Worm (Caenorhabditis elegans): Measurements from ENCODE around the gene T01B11.1.
"Not testable (repeated sequence)": the region's sequence is repeated elsewhere in the genome, so short reads cannot be mapped to it uniquely, and the experiment has no call there.

Gene T01B11.1

ce11 chrIV:8464187-8464586, 17.2 kb downstream of the T01B11.1 start:
- no peak for TF ChIP-seq ztf-18 (tag; optimal IDR thresholded peaks at IDR 0.05)
- TF ChIP-seq aptf-3 (GFP tag; IDR thresholded peaks at IDR 0.05): no peak
- no peak for TF ChIP-seq athp-1 (tag; optimal IDR thresholded peaks at IDR 0.05)
- TF ChIP-seq ZK185.1 (tag; optimal IDR thresholded peaks at IDR 0.05; ENCODE audit: poor library complexity, severe bottlenecking): no peak
- no peak for TF ChIP-seq tbx-9 (tag; optimal IDR thresholded peaks at IDR 0.05; ENCODE audit: borderline replicate concordance)
- no peak for TF ChIP-seq D2030.7 (GFP tag; IDR thresholded peaks at IDR 0.05)
- TF ChIP-seq bed-1 (GFP tag; IDR thresholded peaks at IDR 0.05): no peak
- no peak for TF ChIP-seq T26A5.8 (tag; optimal IDR thresholded peaks at IDR 0.05)
- no peak for TF ChIP-seq sptf-2 (GFP tag; optimal IDR thresholded peaks at IDR 0.05)
- TF ChIP-seq let-607 (tag; optimal IDR thresholded peaks at IDR 0.05): no peak

DNA sequence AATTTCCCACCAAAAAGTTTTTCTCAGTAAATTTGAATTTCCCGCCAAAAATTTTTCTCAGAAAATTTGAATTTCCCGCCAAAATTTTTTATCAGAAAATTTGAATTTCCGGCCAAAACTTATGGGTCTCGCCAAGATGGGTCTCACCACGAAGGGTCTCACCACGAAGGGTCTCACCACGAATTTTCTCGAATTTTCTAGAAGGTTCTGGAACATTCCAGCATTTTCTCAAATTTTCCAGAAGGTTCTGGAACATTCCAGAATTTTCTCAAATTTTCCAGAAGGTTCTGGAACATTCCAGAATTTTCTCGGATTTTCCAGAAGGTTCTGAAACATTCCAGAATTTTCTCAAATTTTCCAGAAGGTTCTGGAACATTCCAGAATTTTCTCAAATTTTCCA, 20.3 kb downstream of the T01B11.1 start:
- TF ChIP-seq egrh-3 (GFP tag; IDR thresholded peaks at IDR 0.05) (peak; percentile 17; the same call in 1 of the 2 replicates), madf-6 (GFP tag; IDR thresholded peaks at IDR 0.05) (peak; percentile 54), hsf-1 (GFP tag; IDR thresholded peaks at IDR 0.05) (peak; percentile 97), F33H1.4 (GFP tag; IDR thresholded peaks at IDR 0.05) (peak; percentile 68), rcor-1 (GFP tag; IDR thresholded peaks at IDR 0.05) (0 out of 2 replicates have a peak, but pooled peaks have one; percentile 11), dox-1 (GFP tag; IDR thresholded peaks at IDR 0.05) (0 out of 2 replicates have a peak, but pooled peaks have one; percentile 49), aptf-3 (GFP tag; IDR thresholded peaks at IDR 0.05) (0 out of 2 replicates have a peak, but pooled peaks have one; percentile 17)

DNA sequence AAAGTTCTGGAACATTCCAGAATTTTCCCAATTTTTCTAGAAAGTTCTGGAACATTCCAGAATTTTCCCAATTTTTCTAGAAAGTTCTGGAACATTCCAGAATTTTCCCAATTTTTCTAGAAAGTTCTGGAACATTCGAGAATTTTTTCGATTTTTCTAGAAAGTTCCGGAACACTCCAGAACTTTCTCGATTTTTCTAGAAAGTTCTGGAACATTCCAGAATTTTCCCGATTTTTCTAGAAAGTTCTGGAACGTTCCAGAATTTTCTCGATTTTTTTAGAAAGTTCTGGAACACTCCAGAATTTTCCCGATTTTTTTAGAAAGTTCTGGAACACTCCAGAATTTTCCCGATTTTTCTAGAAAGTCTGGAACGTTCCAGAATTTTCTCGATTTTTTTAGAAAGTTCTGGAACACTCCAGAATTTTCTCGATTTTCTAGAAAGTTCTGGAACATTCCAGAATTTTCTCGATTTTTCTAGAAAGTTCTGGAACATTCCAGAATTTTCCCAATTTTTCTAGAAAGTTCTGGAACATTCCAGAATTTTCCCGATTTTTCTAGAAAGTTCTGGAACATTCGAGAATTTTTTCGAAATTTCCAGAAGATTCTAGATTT, 21.8 kb downstream of the T01B11.1 start:
- TF ChIP-seq attf-6 (GFP tag; IDR thresholded peaks at IDR 0.05) (peak; percentile 49; the same call in 1 of the 2 replicates), pbrm-1 (GFP tag; IDR thresholded peaks at IDR 0.05) (peak; percentile 73), rpc-1 (optimal IDR thresholded peaks at IDR 0.05) (peak; percentile 31), egrh-3 (GFP tag; IDR thresholded peaks at IDR 0.05) (peak; percentile 69), F39B2.1 (GFP tag; IDR thresholded peaks at IDR 0.05) (peak; percentile 66; the same call in 1 of the 2 replicates), egl-44 (GFP tag; IDR thresholded peaks at IDR 0.05) (0 out of 2 replicates have a peak, but pooled peaks have one; percentile 16), dox-1 (GFP tag; IDR thresholded peaks at IDR 0.05) (peak; percentile 94), egl-18 (GFP tag; IDR thresholded peaks at IDR 0.05) (0 out of 2 replicates have a peak, but pooled peaks have one; percentile 44), madf-6 (GFP tag; IDR thresholded peaks at IDR 0.05) (peak; percentile 43), Y95B8A.8 (GFP tag; IDR thresholded peaks at IDR 0.05) (0 out of 2 replicates have a peak, but pooled peaks have one; percentile 5), ekl-4 (GFP tag; IDR thresholded peaks at IDR 0.05) (peak; percentile 55; the same call in 1 of the 2 replicates), Y79H2A.3 (GFP tag; conservative IDR thresholded peaks at IDR 0.05) (peak; percentile 78), hsf-1 (GFP tag; IDR thresholded peaks at IDR 0.05) (peak; percentile 99), D2030.7 (GFP tag; IDR thresholded peaks at IDR 0.05) (peak; percentile 59; the same call in 1 of the 2 replicates), F33H1.4 (GFP tag; IDR thresholded peaks at IDR 0.05) (peak; percentile 27), Y53F4B.3 (GFP tag; IDR thresholded peaks at IDR 0.05) (peak; percentile 20; the same call in 1 of the 2 replicates), ceh-40 (GFP tag; IDR thresholded peaks at IDR 0.05) (peak; percentile 90), Y56A3A.18 (GFP tag; IDR thresholded peaks at IDR 0.05) (0 out of 2 replicates have a peak, but pooled peaks have one; percentile 9), ztf-25 (GFP tag; IDR thresholded peaks at IDR 0.05) (peak; percentile 57; the same call in 1 of the 2 replicates), B0019.2 (GFP tag; conservative IDR thresholded peaks at IDR 0.05) (peak; percentile 16; the same call in 1 of the 2 replicates), cebp-2 (GFP tag; IDR thresholded peaks at IDR 0.05) (0 out of 2 replicates have a peak, but pooled peaks have one; percentile 19), rcor-1 (GFP tag; IDR thresholded peaks at IDR 0.05) (peak; percentile 83), aptf-3 (GFP tag; IDR thresholded peaks at IDR 0.05) (0 out of 2 replicates have a peak, but pooled peaks have one; percentile 16), madf-3 (GFP tag; IDR thresholded peaks at IDR 0.05) (peak; percentile 84)
- TF ChIP-seq rpc-1 (tag; optimal IDR thresholded peaks at IDR 0.05): not testable (repeated sequence)

Measured in whole organism, young adult.